Worm (Caenorhabditis elegans): Measurements from ENCODE around the gene C04C11.1.

Gene C04C11.1

DNA sequence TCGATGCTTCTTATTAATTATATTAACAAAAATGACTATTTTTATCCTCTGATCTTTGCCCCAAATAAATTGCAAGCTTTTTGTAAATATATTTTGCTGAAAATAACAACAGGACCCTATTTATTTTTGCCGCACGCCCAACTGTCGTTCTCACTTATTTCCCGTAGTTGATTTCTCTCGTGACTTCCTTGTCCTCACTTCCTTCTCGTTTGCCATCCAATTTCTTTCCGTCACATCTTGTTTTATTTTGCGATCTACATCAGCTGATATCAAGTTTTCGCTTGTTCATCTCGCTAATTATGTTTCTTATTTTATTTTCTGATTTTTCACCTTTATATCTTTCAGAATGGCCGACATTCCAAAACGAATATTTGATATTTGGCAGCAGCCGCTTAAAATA lies 45.1 kb upstream of the C04C11.1 start, which contains the start of gene F48F7.5:
Gene F48F7.5 (plus strand): TSS at position 340 of the 400 bp plus-strand sequence.
- TF ChIP-seq snpc-4 (tag; optimal IDR thresholded peaks at IDR 0.05) = peak; percentile 38
- TF ChIP-seq fkh-10 (GFP tag; optimal IDR thresholded peaks at IDR 0.05) = no peak
- no peak for TF ChIP-seq nhr-12 (tag; optimal IDR thresholded peaks at IDR 0.05)
- TF ChIP-seq fos-1 (tag; optimal IDR thresholded peaks at IDR 0.05) = no peak
- peak; percentile 41 for TF ChIP-seq nfya-1 (tag; optimal IDR thresholded peaks at IDR 0.05; ENCODE audit: insufficient read depth)
- TF ChIP-seq zag-1 (tag; optimal IDR thresholded peaks at IDR 0.05) = no peak
- no peak for TF ChIP-seq R02D3.7 (tag; optimal IDR thresholded peaks at IDR 0.05)
- TF ChIP-seq fkh-2 (tag; optimal IDR thresholded peaks at IDR 0.05) = no peak
- no peak for TF ChIP-seq mml-1 (tag; optimal IDR thresholded peaks at IDR 0.05)
- TF ChIP-seq lin-39 (tag; optimal IDR thresholded peaks at IDR 0.05) = peak; percentile 41
- TF ChIP-seq ama-1 (optimal IDR thresholded peaks at IDR 0.05) = peak; percentile 22
- no peak for TF ChIP-seq nhr-67 (tag; optimal IDR thresholded peaks at IDR 0.05)
- no peak for TF ChIP-seq skn-1 (tag; optimal IDR thresholded peaks at IDR 0.05)
- no peak for TF ChIP-seq ceh-9 (tag; optimal IDR thresholded peaks at IDR 0.05)
- peak; percentile 50 for TF ChIP-seq nhr-25 (tag; optimal IDR thresholded peaks at IDR 0.05)
- TF ChIP-seq nhr-23 (tag; optimal IDR thresholded peaks at IDR 0.05) = peak; percentile 74
- peak; percentile 29 for TF ChIP-seq tbx-2 (tag; optimal IDR thresholded peaks at IDR 0.05)
- TF ChIP-seq unc-62 (GFP tag; optimal IDR thresholded peaks at IDR 0.05) = peak; percentile 0
- no peak for TF ChIP-seq pqm-1 (tag; optimal IDR thresholded peaks at IDR 0.05)
- TF ChIP-seq nhr-76 (tag; optimal IDR thresholded peaks at IDR 0.05) = no peak
- TF ChIP-seq nhr-11 (tag; optimal IDR thresholded peaks at IDR 0.05) = no peak
- peak; percentile 70 for TF ChIP-seq nhr-43 (tag; optimal IDR thresholded peaks at IDR 0.05; ENCODE audit: poor library complexity, severe bottlenecking)
- TF ChIP-seq ztf-4 (tag; optimal IDR thresholded peaks at IDR 0.05) = no peak
- no peak for TF ChIP-seq lin-15B (tag; optimal IDR thresholded peaks at IDR 0.05)
- TF ChIP-seq elt-1 (tag; optimal IDR thresholded peaks at IDR 0.05) = peak; percentile 73
- TF ChIP-seq ztf-11 (tag; optimal IDR thresholded peaks at IDR 0.05) = no peak
- no peak for TF ChIP-seq nhr-77 (tag; optimal IDR thresholded peaks at IDR 0.05)
- no peak for TF ChIP-seq jun-1 (tag; optimal IDR thresholded peaks at IDR 0.05)
- no peak for TF ChIP-seq nhr-237 (tag; optimal IDR thresholded peaks at IDR 0.05)
- TF ChIP-seq lsy-12 (tag; optimal IDR thresholded peaks at IDR 0.05) = no peak
- TF ChIP-seq sea-2 (GFP tag; optimal IDR thresholded peaks at IDR 0.05) = no peak
- TF ChIP-seq ceh-28 (tag; optimal IDR thresholded peaks at IDR 0.05) = no peak
- peak; percentile 4 for TF ChIP-seq egl-27 (tag; optimal IDR thresholded peaks at IDR 0.05)
- no peak for TF ChIP-seq elt-2 (tag; optimal IDR thresholded peaks at IDR 0.05)
- TF ChIP-seq unc-39 (tag; optimal IDR thresholded peaks at IDR 0.05) = no peak
- no peak for TF ChIP-seq ceh-16 (tag; optimal IDR thresholded peaks at IDR 0.05)
- TF ChIP-seq hmg-11 (tag; optimal IDR thresholded peaks at IDR 0.05) = no peak
- TF ChIP-seq pha-4 (tag; optimal IDR thresholded peaks at IDR 0.05) = no peak
- no peak for TF ChIP-seq eor-1 (tag; optimal IDR thresholded peaks at IDR 0.05)
- no peak for TF ChIP-seq daf-12 (tag; optimal IDR thresholded peaks at IDR 0.05)
- peak; percentile 52 for TF ChIP-seq egl-5 (tag; optimal IDR thresholded peaks at IDR 0.05)
- TF ChIP-seq ceh-82 (tag; optimal IDR thresholded peaks at IDR 0.05) = no peak

ce11 chrX:13977439-13978118 lies 42.8 kb upstream of the C04C11.1 start, which contains the start of gene F48F7.6:
F48F7.6 (plus strand) TSS chrX:13977829.
- TF ChIP-seq ceh-9 (tag; optimal IDR thresholded peaks at IDR 0.05) (no peak), snpc-4 (tag; optimal IDR thresholded peaks at IDR 0.05) (peak; percentile 15), mdl-1 (tag; optimal IDR thresholded peaks at IDR 0.05) (no peak), pha-4 (tag; optimal IDR thresholded peaks at IDR 0.05) (peak; percentile 64), lin-39 (tag; optimal IDR thresholded peaks at IDR 0.05) (peak; percentile 92), elt-2 (tag; optimal IDR thresholded peaks at IDR 0.05) (peak; percentile 17), lin-15B (tag; optimal IDR thresholded peaks at IDR 0.05) (peak; percentile 51), hmg-11 (tag; optimal IDR thresholded peaks at IDR 0.05) (peak; percentile 57), ceh-28 (tag; optimal IDR thresholded peaks at IDR 0.05) (peak; percentile 29), unc-39 (tag; optimal IDR thresholded peaks at IDR 0.05) (no peak), nfya-1 (tag; optimal IDR thresholded peaks at IDR 0.05; ENCODE audit: insufficient read depth) (peak; percentile 69), lsy-12 (tag; optimal IDR thresholded peaks at IDR 0.05) (no peak), egl-5 (tag; optimal IDR thresholded peaks at IDR 0.05) (peak; percentile 73), tbx-2 (tag; optimal IDR thresholded peaks at IDR 0.05) (peak; percentile 10)

Data from whole organism, L3 larva.